Worm (Caenorhabditis elegans): ENCODE measurements around the gene col-144.
A peak's percentile ranks its signal among the peaks of the same experiment; 100 is the strongest.

col-144 gene

ce11 chrV:9156679-9157078 lies 3.8 kb downstream of the col-144 start, which contains the start of gene B0222.15:
Gene B0222.15, minus strand, starts transcription at chrV:9156779.
- TF ChIP-seq mef-2 (tag; optimal IDR thresholded peaks at IDR 0.05) (no peak), lsy-2 (tag; optimal IDR thresholded peaks at IDR 0.05) (no peak), nhr-11 (tag; optimal IDR thresholded peaks at IDR 0.05) (no peak), efl-3 (GFP tag; optimal IDR thresholded peaks at IDR 0.05) (no peak), efl-1 (optimal IDR thresholded peaks at IDR 0.05) (no peak), efl-1 (GFP tag; optimal IDR thresholded peaks at IDR 0.05 in 1 of 2) (no peak), unc-130 (tag; optimal IDR thresholded peaks at IDR 0.05) (no peak), nhr-71 (tag; optimal IDR thresholded peaks at IDR 0.05) (no peak), lin-39 (tag; optimal IDR thresholded peaks at IDR 0.05) (no peak), pqm-1 (tag; optimal IDR thresholded peaks at IDR 0.05) (no peak), ama-1 (optimal IDR thresholded peaks at IDR 0.05) (no peak), unc-30 (tag; optimal IDR thresholded peaks at IDR 0.05) (no peak), lin-15B (tag; optimal IDR thresholded peaks at IDR 0.05) (no peak)

- TF ChIP-seq sup-37 (GFP tag; optimal IDR thresholded peaks at IDR 0.05) (no peak), mef-2 (tag; optimal IDR thresholded peaks at IDR 0.05) (no peak), tbx-2 (tag; optimal IDR thresholded peaks at IDR 0.05) (no peak)
Measured at ce11 chrV:9155616-9156015, 4.8 kb downstream of the col-144 start.

DNA sequence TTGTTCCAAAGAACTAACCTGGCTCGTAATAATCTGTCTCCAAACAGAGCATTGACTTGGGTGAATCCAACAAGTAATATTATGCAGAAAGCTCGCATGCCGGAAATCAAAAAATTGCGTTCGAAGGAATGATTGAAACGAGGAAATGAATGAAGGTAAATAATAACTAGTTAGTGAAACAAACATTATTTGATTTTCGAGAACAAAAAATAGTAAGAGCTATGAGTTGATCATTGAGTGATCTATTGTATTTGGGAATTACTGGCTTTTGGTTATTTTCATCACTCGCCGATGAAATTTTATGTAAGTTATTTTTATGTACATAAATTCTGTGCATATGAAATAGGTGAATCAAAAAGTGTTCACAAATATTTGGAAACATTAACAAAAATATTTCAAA lies 5.7 kb downstream of the col-144 start, which contains the start of gene B0222.5:
B0222.5 (minus strand) TSS at position 101 of the 400 bp plus-strand sequence.
- TF ChIP-seq nhr-19 (GFP tag; conservative IDR thresholded peaks at IDR 0.05) (no peak), jun-1 (tag; optimal IDR thresholded peaks at IDR 0.05) (no peak), dpl-1 (GFP tag; optimal IDR thresholded peaks at IDR 0.05) (no peak), pqm-1 (tag; optimal IDR thresholded peaks at IDR 0.05) (no peak), C04F5.9 (tag; optimal IDR thresholded peaks at IDR 0.05) (no peak), aha-1 (tag; optimal IDR thresholded peaks at IDR 0.05) (no peak), nhr-76 (tag; optimal IDR thresholded peaks at IDR 0.05) (no peak), efl-1 (optimal IDR thresholded peaks at IDR 0.05) (no peak), efl-1 (GFP tag; optimal IDR thresholded peaks at IDR 0.05 in 1 of 2) (no peak), C16A3.4 (tag; optimal IDR thresholded peaks at IDR 0.05) (no peak), nhr-20 (tag; optimal IDR thresholded peaks at IDR 0.05) (no peak), dsc-1 (tag; optimal IDR thresholded peaks at IDR 0.05) (no peak), tbx-2 (tag; optimal IDR thresholded peaks at IDR 0.05) (no peak), egl-13 (tag; optimal IDR thresholded peaks at IDR 0.05) (no peak), mdl-1 (tag; optimal IDR thresholded peaks at IDR 0.05) (no peak), swsn-7 (tag; optimal IDR thresholded peaks at IDR 0.05) (no peak), nhr-11 (tag; optimal IDR thresholded peaks at IDR 0.05) (no peak)

DNA sequence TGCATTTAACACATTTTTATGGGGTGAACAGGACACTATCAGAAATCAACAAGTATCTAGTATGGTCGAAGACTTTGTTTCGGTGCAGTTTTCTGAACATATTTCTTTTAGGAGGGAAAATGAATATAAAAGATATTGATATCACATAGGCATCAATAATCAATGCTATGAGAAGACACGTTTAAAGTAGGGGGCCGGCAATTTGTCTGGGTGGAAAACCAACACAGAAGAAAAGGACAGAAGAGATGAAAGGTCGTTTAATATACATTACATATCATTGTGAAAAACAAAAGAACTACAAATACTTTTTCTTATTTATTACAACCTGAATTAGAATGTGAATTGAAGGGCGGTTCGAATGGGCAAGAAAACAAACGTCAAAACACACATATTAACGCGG lies 8.1 kb downstream of the col-144 start:
- TF ChIP-seq nhr-28 (tag; optimal IDR thresholded peaks at IDR 0.05) (no peak), nhr-85 (tag) (peak; percentile 78), skn-1 (tag; optimal IDR thresholded peaks at IDR 0.05) (no peak), nhr-20 (tag; optimal IDR thresholded peaks at IDR 0.05) (peak; percentile 7), ets-5 (GFP tag; IDR thresholded peaks at IDR 0.05) (no peak), nhr-90 (tag; optimal IDR thresholded peaks at IDR 0.05; ENCODE audit: poor library complexity) (no peak), swsn-7 (tag; optimal IDR thresholded peaks at IDR 0.05) (no peak), snu-23 (GFP tag; optimal IDR thresholded peaks at IDR 0.05) (peak; percentile 4), hlh-4 (tag; optimal IDR thresholded peaks at IDR 0.05) (no peak), irx-1 (tag; optimal IDR thresholded peaks at IDR 0.05) (no peak), vab-15 (tag; optimal IDR thresholded peaks at IDR 0.05) (no peak), ceh-82 (tag; optimal IDR thresholded peaks at IDR 0.05) (no peak), pag-3 (tag; optimal IDR thresholded peaks at IDR 0.05; ENCODE audit: borderline replicate concordance, insufficient read depth) (no peak), nhr-71 (tag; optimal IDR thresholded peaks at IDR 0.05) (peak; percentile 7), ceh-88 (GFP tag; IDR thresholded peaks at IDR 0.05) (no peak), isw-1 (GFP tag; IDR thresholded peaks at IDR 0.05) (no peak), lin-15B (tag; optimal IDR thresholded peaks at IDR 0.05) (no peak), aha-1 (tag; optimal IDR thresholded peaks at IDR 0.05) (no peak), elt-2 (tag; optimal IDR thresholded peaks at IDR 0.05) (no peak), zag-1 (tag; optimal IDR thresholded peaks at IDR 0.05) (no peak), pqm-1 (tag; optimal IDR thresholded peaks at IDR 0.05) (no peak)

Measured in whole organism, L1 larva.